Worm (Caenorhabditis elegans) whole organism, L2 larva: ENCODE data around the gene F14D7.3.

Experiments
- mdl-1 ChIP-seq, 2 experiments: fragments of 150-350 bp in 1 of 2; sonication (generic microtip) in 1 of 2; optimal IDR thresholded peaks; 2 replicates each; lab custom pipeline; 2017; ENCODE audit warnings: missing biosample characterization in 2 of 2, missing genetic modification characterization in 2 of 2
- nhr-237 ChIP-seq: fragments of 150-350 bp; optimal IDR thresholded peaks from 2 replicates; lab custom pipeline; 2014; ENCODE audit warnings: missing biosample characterization, missing genetic modification characterization
- sma-9 ChIP-seq, 2 experiments: fragments of 150-350 bp in 1 of 2; sonication (generic microtip) in 1 of 2; optimal IDR thresholded peaks; 2 replicates each; lab custom pipeline; 2014 to 2016; ENCODE audit warnings: missing genetic modification characterization in 2 of 2, mild to moderate bottlenecking in 1 of 2, missing biosample characterization in 1 of 2, missing compliant biosample characterization in 1 of 2, missing genetic modification reagents in 1 of 2, moderate library complexity in 1 of 2
- snpc-4 ChIP-seq: fragments of 150-350 bp; optimal IDR thresholded peaks from 2 replicates; lab custom pipeline; 2014; ENCODE audit warnings: missing biosample characterization, missing genetic modification characterization
- unc-62 ChIP-seq: fragments of 150-350 bp; optimal IDR thresholded peaks from 2 replicates; lab custom pipeline; 2014; ENCODE audit warnings: missing biosample characterization, missing genetic modification reagents, missing genetic modification characterization

DNA sequence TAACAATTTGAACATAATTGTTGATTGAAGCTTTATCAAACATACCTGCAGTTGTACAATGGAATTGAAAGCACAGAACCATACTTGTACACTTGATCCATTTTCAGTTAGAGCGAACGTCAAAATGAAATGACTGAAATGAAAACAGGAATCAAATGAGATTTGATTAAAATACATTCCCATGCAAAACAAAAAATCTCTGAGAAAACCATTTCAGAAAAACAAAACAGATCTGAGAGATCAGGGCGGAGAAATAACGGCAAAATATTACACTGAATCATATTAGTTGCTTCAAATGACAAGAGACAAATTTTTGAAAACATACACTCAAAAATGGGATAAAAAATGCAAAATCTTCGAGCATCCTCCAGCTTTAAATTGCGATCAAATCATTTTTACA is 16.8 kb upstream of the F14D7.3 start, which contains the start of gene srt-33:
- TF ChIP-seq snpc-4 (tag; lab: Kevin White, UChicago): no peak
- TF ChIP-seq nhr-237 (tag; lab: Kevin White, UChicago): no peak
- TF ChIP-seq sma-9 (GFP tag; optimal IDR thresholded peaks at IDR 0.05; lab: Kevin White, UChicago): no peak
- TF ChIP-seq sma-9 (tag; optimal IDR thresholded peaks at IDR 0.05; lab: Kevin White, UChicago): no peak
- no peak for TF ChIP-seq mdl-1 (tag; optimal IDR thresholded peaks at IDR 0.05; lab: Kevin White, UChicago)
- no peak for TF ChIP-seq unc-62 (GFP tag; lab: Kevin White, UChicago)
